Fruit fly (Drosophila melanogaster) whole organism: Measurements from ENCODE around the gene Mst98Cb.

Experiments
- CG8478 ChIP-seq: fragments of >200 bp; optimal IDR thresholded peaks from 2 replicates; lab custom pipeline; 2018; ENCODE audit warnings: inconsistent platforms
- Dll ChIP-seq: fragments of >200 bp; optimal IDR thresholded peaks from 2 replicates; lab custom pipeline; 2017
- EcR ChIP-seq, 2 experiments: fragments of >200 bp; optimal IDR thresholded peaks; 2 replicates each; lab custom pipeline; 2017; ENCODE audit warnings: missing biosample characterization in 2 of 2, missing genetic modification characterization in 2 of 2, missing genetic modification reagents in 2 of 2
- pan ChIP-seq: fragments of >200 bp; optimal IDR thresholded peaks from 2 replicates; lab custom pipeline; 2017
- psq ChIP-seq: fragments of >200 bp; optimal IDR thresholded peaks from 2 replicates; lab custom pipeline; 2017
- usp ChIP-seq: fragments of >200 bp; optimal IDR thresholded peaks from 2 replicates; lab custom pipeline; 2017; ENCODE audit warnings: missing biosample characterization, missing genetic modification characterization, mixed read lengths

dm6 chr3R:28326150-28326965 lies 33.8 kb downstream of the Mst98Cb start:
- TF ChIP-seq usp (GFP tag; lab: Kevin White, UChicago), result no peak
- no peak for TF ChIP-seq psq
- no peak for TF ChIP-seq Dll (lab: Kevin White, UChicago)
- no peak for TF ChIP-seq CG8478
- no peak for TF ChIP-seq EcR (GFP tag; optimal IDR thresholded peaks at IDR 0.05; lab: Kevin White, UChicago)
- no peak for TF ChIP-seq pan
